Worm (Caenorhabditis elegans) whole organism, late embryonic: ENCODE data around the gene sdz-38.

Experiments used
- C08G9.2 ChIP-seq: sonication (generic microtip); optimal IDR thresholded peaks from 2 replicates; lab custom pipeline; 2016; ENCODE audit warnings: mild to moderate bottlenecking, missing genetic modification characterization, moderate library complexity, missing compliant biosample characterization
- F13H6.1 ChIP-seq: sonication (generic microtip); optimal IDR thresholded peaks from 2 replicates; lab custom pipeline; 2016; ENCODE audit warnings: missing genetic modification characterization, missing compliant biosample characterization
- K02D7.2 ChIP-seq: sonication (generic microtip); optimal IDR thresholded peaks from 2 replicates; lab custom pipeline; 2017; ENCODE audit warnings: mild to moderate bottlenecking, missing genetic modification characterization, missing compliant biosample characterization
- K09A11.1 ChIP-seq: sonication (generic microtip); optimal IDR thresholded peaks from 2 replicates; lab custom pipeline; 2017; ENCODE audit warnings: antibody characterized with exemption, mild to moderate bottlenecking, missing genetic modification characterization, missing compliant biosample characterization; ENCODE audit not compliant: insufficient read depth
- Y22D7AL.16 ChIP-seq: sonication (generic microtip); optimal IDR thresholded peaks from 2 replicates; lab custom pipeline; 2016; ENCODE audit warnings: missing genetic modification characterization, missing compliant biosample characterization
- ahr-1 ChIP-seq: sonication (generic microtip); optimal IDR thresholded peaks from 2 replicates; lab custom pipeline; 2016; ENCODE audit warnings: missing genetic modification characterization, missing compliant biosample characterization
- ceh-14 ChIP-seq: sonication (generic microtip); optimal IDR thresholded peaks from 2 replicates; lab custom pipeline; 2016; ENCODE audit warnings: missing genotype, missing genetic modification characterization, missing compliant biosample characterization
- ceh-18 ChIP-seq: sonication (generic microtip); optimal IDR thresholded peaks from 2 replicates; lab custom pipeline; 2016; ENCODE audit warnings: missing genetic modification characterization, missing compliant biosample characterization
- ceh-24 ChIP-seq: sonication (generic microtip); optimal IDR thresholded peaks from 2 replicates; lab custom pipeline; 2016; ENCODE audit warnings: mild to moderate bottlenecking, missing genetic modification characterization, missing compliant biosample characterization
- ceh-30 ChIP-seq: fragments of 150-350 bp; optimal IDR thresholded peaks from 2 replicates; lab custom pipeline; 2014; ENCODE audit warnings: missing biosample characterization, missing genetic modification characterization
- ceh-31 ChIP-seq: sonication (generic microtip); optimal IDR thresholded peaks from 2 replicates; lab custom pipeline; 2016; ENCODE audit warnings: missing genetic modification characterization, missing compliant biosample characterization
- ceh-34 ChIP-seq: sonication (generic microtip); optimal IDR thresholded peaks from 2 replicates; lab custom pipeline; 2016; ENCODE audit warnings: mild to moderate bottlenecking, missing genetic modification characterization, missing compliant biosample characterization
- ceh-48 ChIP-seq: sonication (generic microtip); optimal IDR thresholded peaks from 2 replicates; lab custom pipeline; 2016; ENCODE audit warnings: missing genetic modification characterization, inconsistent platforms, missing compliant biosample characterization
- che-1 ChIP-seq: sonication (generic microtip); optimal IDR thresholded peaks from 2 replicates; lab custom pipeline; 2016; ENCODE audit warnings: mild to moderate bottlenecking, missing genetic modification characterization, missing compliant biosample characterization
- dmd-4 ChIP-seq: sonication (generic microtip); optimal IDR thresholded peaks from 2 replicates; lab custom pipeline; 2016; ENCODE audit warnings: borderline replicate concordance, missing genetic modification characterization, missing compliant biosample characterization
- dve-1 ChIP-seq: sonication (generic microtip); optimal IDR thresholded peaks from 2 replicates; lab custom pipeline; 2017; ENCODE audit warnings: antibody characterized with exemption, mild to moderate bottlenecking, missing genetic modification characterization, missing compliant biosample characterization
- elt-4 ChIP-seq: sonication (generic microtip); optimal IDR thresholded peaks from 2 replicates; lab custom pipeline; 2016; ENCODE audit warnings: missing genetic modification characterization, missing compliant biosample characterization
- eyg-1 ChIP-seq: sonication (generic microtip); optimal IDR thresholded peaks from 2 replicates; lab custom pipeline; 2016; ENCODE audit warnings: missing genotype, missing genetic modification characterization, missing compliant biosample characterization
- fkh-10 ChIP-seq: fragments of 150-350 bp; optimal IDR thresholded peaks from 2 replicates; lab custom pipeline; 2014; ENCODE audit warnings: missing biosample characterization, missing genetic modification reagents, missing genetic modification characterization
- fkh-6 ChIP-seq: sonication (generic microtip); optimal IDR thresholded peaks from 2 replicates; lab custom pipeline; 2016; ENCODE audit warnings: missing genetic modification characterization, missing compliant biosample characterization
- gmeb-2 ChIP-seq: sonication (generic microtip); optimal IDR thresholded peaks from 2 replicates; lab custom pipeline; 2016; ENCODE audit warnings: missing genetic modification characterization, inconsistent platforms, missing compliant biosample characterization
- hlh-13 ChIP-seq: fragments of 200-800 bp; sonication (Bioruptor generic); optimal IDR thresholded peaks from 2 replicates; lab custom pipeline; 2018; ENCODE audit warnings: mild to moderate bottlenecking, missing genetic modification characterization, missing compliant biosample characterization
- hlh-15 ChIP-seq: sonication (generic microtip); optimal IDR thresholded peaks from 2 replicates; lab custom pipeline; 2016; ENCODE audit warnings: missing genetic modification characterization, missing compliant biosample characterization
- hlh-30 ChIP-seq: sonication (generic microtip); optimal IDR thresholded peaks from 2 replicates; lab custom pipeline; 2017; ENCODE audit warnings: antibody characterized with exemption, missing genetic modification characterization, missing compliant biosample characterization; ENCODE audit not compliant: insufficient read depth
- hlh-6 ChIP-seq: sonication (generic microtip); optimal IDR thresholded peaks from 2 replicates; lab custom pipeline; 2016; ENCODE audit warnings: missing genotype, missing genetic modification characterization, missing compliant biosample characterization
- lim-6 ChIP-seq: sonication (generic microtip); optimal IDR thresholded peaks from 2 replicates; lab custom pipeline; 2016; ENCODE audit warnings: missing genetic modification characterization, missing compliant biosample characterization
- lin-11 ChIP-seq: fragments of 200-800 bp; sonication (Bioruptor generic); optimal IDR thresholded peaks from 2 replicates; lab custom pipeline; 2018; ENCODE audit warnings: mild to moderate bottlenecking, missing genetic modification characterization, missing compliant biosample characterization
- mec-3 ChIP-seq: sonication (generic microtip); optimal IDR thresholded peaks from 2 replicates; lab custom pipeline; 2016; ENCODE audit warnings: borderline replicate concordance, missing genetic modification characterization, missing compliant biosample characterization
- nfya-1 ChIP-seq: sonication (generic microtip); optimal IDR thresholded peaks from 2 replicates; lab custom pipeline; 2017; ENCODE audit warnings: missing genetic modification characterization, mild to moderate bottlenecking, missing compliant biosample characterization, antibody characterized with exemption, moderate library complexity
- nhr-11 ChIP-seq: fragments of 150-350 bp; optimal IDR thresholded peaks from 2 replicates; lab custom pipeline; 2014; ENCODE audit warnings: missing biosample characterization, missing genetic modification characterization
- nhr-232 ChIP-seq: sonication (generic microtip); optimal IDR thresholded peaks from 2 replicates; lab custom pipeline; 2016; ENCODE audit warnings: missing genetic modification characterization, missing compliant biosample characterization
- odd-2 ChIP-seq: sonication (generic microtip); optimal IDR thresholded peaks from 2 replicates; lab custom pipeline; 2017; ENCODE audit warnings: antibody characterized with exemption, mild to moderate bottlenecking, missing genetic modification characterization, missing compliant biosample characterization
- pag-3 ChIP-seq: sonication (generic microtip); optimal IDR thresholded peaks from 2 replicates; lab custom pipeline; 2016; ENCODE audit warnings: missing compliant biosample characterization, missing genetic modification characterization, borderline replicate concordance
- pat-9 ChIP-seq: fragments of 200-800 bp; sonication (Bioruptor generic); optimal IDR thresholded peaks from 2 replicates; lab custom pipeline; 2018; ENCODE audit warnings: mild to moderate bottlenecking, missing genetic modification characterization, moderate library complexity, missing compliant biosample characterization
- pha-4 ChIP-seq: fragments of 150-350 bp; optimal IDR thresholded peaks from 2 replicates; lab custom pipeline; 2018; ENCODE audit warnings: missing biosample characterization, missing genetic modification reagents, missing genetic modification characterization
- pqm-1 ChIP-seq: sonication (generic microtip); optimal IDR thresholded peaks from 2 replicates; lab custom pipeline; 2016; ENCODE audit warnings: missing genetic modification characterization, missing compliant biosample characterization
- ref-2 ChIP-seq: sonication (generic microtip); optimal IDR thresholded peaks from 2 replicates; lab custom pipeline; 2016; ENCODE audit warnings: missing genetic modification characterization, missing compliant biosample characterization
- sox-2 ChIP-seq: fragments of 200-800 bp; sonication (Bioruptor generic); IDR thresholded peaks from 2 replicates; pipeline ENCODE4 v1.3.6; 2022; ENCODE audit warnings: missing genetic modification reagents, missing genetic modification characterization, missing compliant biosample characterization
- sox-4 ChIP-seq: sonication (generic microtip); optimal IDR thresholded peaks from 2 replicates; lab custom pipeline; 2017; ENCODE audit warnings: mild to moderate bottlenecking, missing genetic modification characterization, inconsistent platforms, missing compliant biosample characterization
- syd-9 ChIP-seq: sonication (generic microtip); optimal IDR thresholded peaks from 2 replicates; lab custom pipeline; 2016; ENCODE audit warnings: mild to moderate bottlenecking, missing genetic modification characterization, moderate library complexity, missing compliant biosample characterization
- tbx-2 ChIP-seq: sonication (generic microtip); optimal IDR thresholded peaks from 2 replicates; lab custom pipeline; 2016; ENCODE audit warnings: missing genetic modification characterization, missing compliant biosample characterization
- tbx-7 ChIP-seq: sonication (generic microtip); optimal IDR thresholded peaks from 2 replicates; lab custom pipeline; 2016; ENCODE audit warnings: missing genotype, missing genetic modification characterization, missing compliant biosample characterization
- ttx-3 ChIP-seq: sonication (generic microtip); optimal IDR thresholded peaks from 2 replicates; lab custom pipeline; 2016; ENCODE audit warnings: missing genetic modification reagents, missing genetic modification characterization, missing compliant biosample characterization
- unc-42 ChIP-seq: sonication (generic microtip); optimal IDR thresholded peaks from 2 replicates; lab custom pipeline; 2016; ENCODE audit warnings: missing genotype, missing genetic modification characterization, missing compliant biosample characterization
- unc-55 ChIP-seq: sonication (generic microtip); optimal IDR thresholded peaks from 2 replicates; lab custom pipeline; 2017; ENCODE audit warnings: missing biosample characterization, missing genetic modification reagents, missing genetic modification characterization
- zip-5 ChIP-seq: sonication (generic microtip); optimal IDR thresholded peaks from 2 replicates; lab custom pipeline; 2016; ENCODE audit warnings: missing genetic modification characterization, missing compliant biosample characterization
- ztf-16 ChIP-seq: sonication (generic microtip); optimal IDR thresholded peaks from 2 replicates; lab custom pipeline; 2017; ENCODE audit warnings: missing genetic modification characterization, missing compliant biosample characterization

The sdz-38 gene

DNA sequence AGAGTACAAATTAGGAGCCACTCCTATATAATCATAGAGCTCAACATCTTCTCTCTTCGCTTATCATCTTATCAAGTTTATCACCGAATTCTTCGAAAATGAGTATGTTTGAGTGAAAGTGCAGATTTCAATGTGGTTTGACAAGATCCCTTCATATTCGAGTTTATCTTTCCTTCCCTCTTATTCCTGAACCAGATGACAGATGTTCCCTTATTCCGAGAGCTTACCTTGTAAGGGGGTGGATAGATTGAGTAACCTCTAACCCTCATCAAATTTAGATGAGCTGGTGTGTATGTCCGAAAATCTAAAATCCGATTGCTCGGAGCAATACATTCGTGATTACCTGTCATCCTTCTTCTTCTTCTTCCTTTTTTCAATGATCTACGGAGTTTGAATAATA lies 33.0 kb downstream of the sdz-38 start:
- no peak for TF ChIP-seq ceh-30 (tag; lab: Kevin White, UChicago)
- TF ChIP-seq mec-3: no peak
- no peak for TF ChIP-seq unc-55 (GFP tag; lab: Kevin White, UChicago)
- no peak for TF ChIP-seq lim-6 (tag; lab: Kevin White, UChicago)
- no peak for TF ChIP-seq pqm-1
- TF ChIP-seq lin-11 (tag; lab: Kevin White, UChicago): no peak
- TF ChIP-seq ceh-31 (tag; lab: Kevin White, UChicago): no peak

DNA sequence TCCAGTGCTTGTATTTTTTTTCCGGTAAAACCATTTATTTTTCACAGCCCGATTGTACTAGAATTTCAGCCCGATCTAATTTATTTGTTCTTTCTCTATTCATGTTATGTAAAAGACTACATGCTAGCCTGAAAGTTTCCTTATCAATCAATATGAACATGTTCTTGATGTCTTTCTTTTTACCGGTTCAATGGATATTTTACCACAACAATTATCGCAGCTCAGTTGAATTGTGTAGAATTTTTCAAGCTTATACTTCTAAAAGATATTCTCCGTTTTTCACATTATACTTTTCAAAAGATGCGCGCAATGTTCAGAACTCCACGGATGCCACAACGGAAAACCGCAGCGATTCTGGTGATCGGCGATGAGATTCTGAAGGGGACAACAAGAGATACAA lies 37.8 kb downstream of the sdz-38 start, which contains the start of gene flad-1:
Gene flad-1, plus strand, starts transcription at position 301 of the 400 bp plus-strand sequence.
- TF ChIP-seq nfya-1 (tag; lab: Kevin White, UChicago) (no peak), ref-2 (tag; lab: Kevin White, UChicago) (no peak), ceh-18 (tag; lab: Kevin White, UChicago) (no peak), hlh-15 (tag; lab: Kevin White, UChicago) (no peak), eyg-1 (no peak), unc-42 (tag; lab: Kevin White, UChicago) (no peak), dmd-4 (no peak), K09A11.1 (tag; lab: Kevin White, UChicago) (no peak), lim-6 (tag; lab: Kevin White, UChicago) (no peak), tbx-2 (tag; lab: Kevin White, UChicago) (no peak), K02D7.2 (tag; lab: Kevin White, UChicago) (no peak), pha-4 (tag; lab: Kevin White, UChicago) (no peak), fkh-10 (GFP tag; lab: Kevin White, UChicago) (no peak), ceh-24 (tag; lab: Kevin White, UChicago) (no peak), gmeb-2 (tag; lab: Kevin White, UChicago) (no peak), ceh-48 (no peak)

DNA sequence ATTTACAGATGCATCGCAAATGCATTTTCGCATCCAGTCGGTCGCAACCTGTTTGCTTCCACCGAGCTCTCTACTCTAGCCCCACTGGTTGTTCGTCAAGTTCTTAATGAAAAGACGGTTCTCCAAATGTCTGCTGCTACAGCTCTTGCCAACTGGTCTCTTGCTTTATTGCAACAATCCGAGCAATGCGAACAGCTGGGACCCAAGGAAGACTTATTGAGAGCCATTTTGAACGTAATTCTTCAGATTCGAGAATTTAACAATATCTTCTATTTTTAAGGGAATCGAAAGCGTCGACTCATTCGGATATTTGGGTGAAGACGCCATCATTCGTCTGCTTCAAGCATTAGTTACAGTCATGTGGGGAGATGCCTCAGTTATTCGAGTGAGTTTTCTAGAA lies 38.4 kb downstream of the sdz-38 start:
- TF ChIP-seq pag-3 (tag; lab: Kevin White, UChicago) (no peak), ceh-34 (tag; lab: Kevin White, UChicago) (no peak), syd-9 (tag; lab: Kevin White, UChicago) (no peak), zip-5 (tag; lab: Kevin White, UChicago) (no peak), sox-2 (GFP tag; lab: Robert Waterston, UW) (no peak), ttx-3 (tag; lab: Kevin White, UChicago) (no peak), hlh-30 (no peak), gmeb-2 (tag; lab: Kevin White, UChicago) (no peak), hlh-15 (tag; lab: Kevin White, UChicago) (no peak), nhr-232 (tag; lab: Kevin White, UChicago) (no peak), pqm-1 (no peak)

DNA sequence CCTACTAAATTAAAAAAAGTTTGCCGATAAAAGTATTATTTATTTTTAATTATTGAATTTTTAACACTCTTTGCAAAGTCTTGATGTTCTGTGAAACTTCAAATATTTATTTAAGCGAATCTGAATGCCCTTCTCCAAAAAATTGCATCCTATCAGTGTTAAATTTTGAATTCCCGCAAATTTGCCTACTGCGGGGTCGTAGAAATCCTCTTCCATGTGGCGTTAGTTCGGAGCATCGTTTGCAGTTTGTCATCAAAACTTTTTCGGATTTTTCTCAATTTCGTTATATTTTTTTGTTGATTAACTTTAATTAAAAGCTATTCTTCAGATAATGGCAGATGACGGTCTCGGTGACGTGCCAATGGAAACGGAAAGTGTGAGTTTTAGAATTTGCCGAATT lies 41.2 kb downstream of the sdz-38 start, which contains the start of gene ufd-3:
Gene ufd-3, plus strand, starts transcription at position 324 of the 400 bp plus-strand sequence.
- TF ChIP-seq hlh-13 (peak; percentile 29), mec-3 (peak; percentile 77), odd-2 (no peak), dve-1 (tag; lab: Kevin White, UChicago) (peak; percentile 10), F13H6.1 (tag; lab: Kevin White, UChicago) (peak; percentile 63), fkh-6 (tag; lab: Kevin White, UChicago) (peak; percentile 65), ahr-1 (tag; lab: Kevin White, UChicago) (peak; percentile 55), tbx-2 (tag; lab: Kevin White, UChicago) (peak; percentile 89), Y22D7AL.16 (tag; lab: Kevin White, UChicago) (peak; percentile 29), zip-5 (tag; lab: Kevin White, UChicago) (peak; percentile 76), tbx-7 (tag; lab: Kevin White, UChicago) (peak; percentile 91), nhr-11 (tag; lab: Kevin White, UChicago) (peak; percentile 69), elt-4 (tag; lab: Kevin White, UChicago) (no peak), hlh-15 (tag; lab: Kevin White, UChicago) (peak; percentile 24), C08G9.2 (tag; lab: Kevin White, UChicago) (peak; percentile 98), che-1 (peak; percentile 5), ceh-18 (tag; lab: Kevin White, UChicago) (peak; percentile 46), nhr-232 (tag; lab: Kevin White, UChicago) (no peak), sox-4 (tag; lab: Kevin White, UChicago) (no peak), hlh-6 (tag; lab: Kevin White, UChicago) (peak; percentile 18), unc-55 (GFP tag; lab: Kevin White, UChicago) (peak; percentile 54), ztf-16 (tag; lab: Kevin White, UChicago) (peak; percentile 79), pat-9 (tag; lab: Kevin White, UChicago) (no peak), pag-3 (tag; lab: Kevin White, UChicago) (peak; percentile 48), ceh-14 (peak; percentile 81)
